Worm (Caenorhabditis elegans) whole organism, L2 larva: ENCODE measurements around the gene emc-2.

ENCODE experiments used
- C34F6.9 ChIP-seq: fragments of 150-350 bp; optimal IDR thresholded peaks from 2 replicates; lab custom pipeline; 2014; ENCODE audit warnings: missing biosample characterization, missing genetic modification characterization
- ama-1 ChIP-seq: fragments of 150-350 bp; optimal IDR thresholded peaks from 2 replicates; lab custom pipeline; 2018; ENCODE audit warnings: inconsistent platforms
- crh-2 ChIP-seq: sonication (generic microtip); optimal IDR thresholded peaks from 2 replicates; lab custom pipeline; 2017; ENCODE audit warnings: missing biosample characterization, missing genetic modification characterization
- elt-3 ChIP-seq: sonication (generic microtip); optimal IDR thresholded peaks from 2 replicates; lab custom pipeline; 2017; ENCODE audit warnings: missing biosample characterization, missing genetic modification characterization
- lin-11 ChIP-seq: fragments of 150-350 bp; sonication (generic microtip); optimal IDR thresholded peaks from 2 replicates; lab custom pipeline; 2014; ENCODE audit warnings: missing biosample characterization, missing genetic modification characterization, inconsistent platforms, mixed read lengths
- mbf-1 ChIP-seq: sonication (generic microtip); optimal IDR thresholded peaks from 2 replicates; lab custom pipeline; 2017; ENCODE audit warnings: missing biosample characterization, missing genetic modification characterization
- mdl-1 ChIP-seq, 2 experiments: fragments of 150-350 bp in 1 of 2; sonication (generic microtip) in 1 of 2; optimal IDR thresholded peaks; 2 replicates each; lab custom pipeline; 2017; ENCODE audit warnings: missing biosample characterization in 2 of 2, missing genetic modification characterization in 2 of 2
- skn-1 ChIP-seq: sonication (generic microtip); optimal IDR thresholded peaks from 2 replicates; lab custom pipeline; 2017; ENCODE audit warnings: missing biosample characterization, missing genetic modification characterization
- snpc-4 ChIP-seq: fragments of 150-350 bp; optimal IDR thresholded peaks from 2 replicates; lab custom pipeline; 2014; ENCODE audit warnings: missing biosample characterization, missing genetic modification characterization
- unc-62 ChIP-seq: fragments of 150-350 bp; optimal IDR thresholded peaks from 2 replicates; lab custom pipeline; 2014; ENCODE audit warnings: missing biosample characterization, missing genetic modification reagents, missing genetic modification characterization

DNA sequence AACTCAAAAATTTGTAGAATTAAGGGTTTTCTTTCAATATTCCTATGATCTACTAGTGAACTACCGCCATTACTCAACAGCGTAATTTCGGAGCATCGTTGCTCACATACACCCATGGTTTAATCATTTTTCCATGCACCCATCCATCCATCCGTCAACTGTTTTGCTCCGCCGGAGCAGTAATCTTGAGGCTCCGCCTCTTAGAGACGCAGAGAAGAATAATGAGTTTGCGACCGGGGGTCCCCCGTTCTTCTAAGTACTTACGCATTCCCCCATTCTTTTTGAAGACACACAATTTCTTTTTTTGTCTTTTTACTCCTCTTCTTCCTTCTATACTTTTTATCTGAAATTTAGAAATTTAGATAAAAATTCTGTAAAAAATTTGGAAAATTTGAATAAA lies 32.3 kb upstream of the emc-2 start:
- TF ChIP-seq mdl-1 (tag; optimal IDR thresholded peaks at IDR 0.05; lab: Kevin White, UChicago): no peak
- no peak for TF ChIP-seq ama-1 (lab: Kevin White, UChicago)
- TF ChIP-seq snpc-4 (tag; lab: Kevin White, UChicago): no peak
- no peak for TF ChIP-seq lin-11 (tag; lab: Kevin White, UChicago)
- TF ChIP-seq skn-1 (tag; lab: Kevin White, UChicago): no peak
- no peak for TF ChIP-seq unc-62 (GFP tag; lab: Kevin White, UChicago)
- no peak for TF ChIP-seq C34F6.9 (tag; lab: Kevin White, UChicago)
- TF ChIP-seq crh-2 (tag; lab: Kevin White, UChicago): no peak
- no peak for TF ChIP-seq elt-3 (tag; lab: Kevin White, UChicago)
- TF ChIP-seq mbf-1 (tag; lab: Kevin White, UChicago): no peak
